Worm (Caenorhabditis elegans): ENCODE measurements around the gene F41B5.12.

DNA sequence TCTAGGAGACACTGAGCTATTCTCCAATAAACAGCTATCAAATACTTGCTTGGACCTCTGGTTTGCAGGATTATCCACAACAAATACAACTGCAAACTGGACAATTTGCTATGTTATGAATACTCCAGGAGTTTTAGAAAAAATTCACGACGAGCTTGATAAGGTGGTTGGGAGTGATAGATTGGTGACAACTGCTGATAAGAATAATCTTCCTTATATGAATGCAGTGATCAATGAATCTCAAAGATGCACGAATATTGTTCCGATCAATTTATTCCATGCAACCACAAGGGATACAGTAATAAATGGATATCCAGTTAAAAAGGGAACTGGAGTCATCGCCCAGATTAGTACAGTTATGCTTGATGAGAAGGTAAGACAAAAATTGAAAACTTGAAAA, 9.0 kb upstream of the F41B5.12 start:
- TF ChIP-seq hnd-1 (tag; optimal IDR thresholded peaks at IDR 0.05): no peak
- TF ChIP-seq ama-1 (optimal IDR thresholded peaks at IDR 0.05): no peak
